Fruit fly (Drosophila melanogaster): ENCODE measurements around the gene CG43389.

DNA sequence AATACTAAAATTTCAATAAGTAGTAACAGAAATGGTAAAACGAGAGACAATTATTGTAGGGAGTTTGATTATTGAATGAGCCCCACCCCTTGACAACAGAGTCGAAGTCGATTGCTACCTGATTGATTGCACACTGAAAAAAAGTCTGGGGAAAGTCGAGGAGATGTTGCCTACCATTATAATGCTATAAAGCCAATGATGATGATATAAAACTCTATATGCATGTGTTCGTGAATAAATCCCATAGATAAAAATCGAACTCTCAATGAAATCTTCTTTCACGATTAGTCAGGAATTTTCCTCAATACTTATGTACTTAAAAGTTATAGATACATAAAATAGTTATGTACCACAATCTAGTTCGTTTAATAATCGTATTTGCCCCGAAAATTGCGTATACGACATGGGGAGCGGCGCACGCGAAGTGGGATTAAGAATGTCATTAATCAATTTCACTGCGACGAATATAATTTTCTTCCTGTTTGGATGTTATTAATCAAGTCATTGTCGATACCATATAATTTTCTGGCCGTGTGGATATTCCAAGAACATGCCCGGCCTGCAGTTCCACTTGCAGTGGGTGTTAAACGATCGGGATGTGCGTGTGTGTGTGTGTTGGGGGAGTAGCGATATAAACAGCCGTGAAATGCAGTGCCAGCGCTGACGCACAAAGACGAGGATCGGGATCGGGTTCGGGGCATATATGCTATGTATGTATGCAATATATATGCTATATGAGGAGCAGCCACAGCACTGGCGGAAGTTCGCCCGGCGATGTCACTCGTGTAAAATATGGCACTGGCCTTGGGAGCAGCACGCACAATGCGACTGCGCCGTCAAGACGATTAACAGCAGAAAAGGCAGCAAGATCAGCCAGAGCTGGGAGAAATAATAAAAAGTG, 3.3 kb upstream of the CG43389 start, which contains the start of gene CG12078:
- no peak for TF ChIP-seq CG8478 (optimal IDR thresholded peaks at IDR 0.05)
- TF ChIP-seq CTCF (optimal IDR thresholded peaks at IDR 0.05): no peak
